Fruit fly (Drosophila melanogaster): ENCODE data around the gene CG43115.
A peak's percentile ranks its signal among the peaks of the same experiment; 100 is the strongest.

Gene CG43115

DNA sequence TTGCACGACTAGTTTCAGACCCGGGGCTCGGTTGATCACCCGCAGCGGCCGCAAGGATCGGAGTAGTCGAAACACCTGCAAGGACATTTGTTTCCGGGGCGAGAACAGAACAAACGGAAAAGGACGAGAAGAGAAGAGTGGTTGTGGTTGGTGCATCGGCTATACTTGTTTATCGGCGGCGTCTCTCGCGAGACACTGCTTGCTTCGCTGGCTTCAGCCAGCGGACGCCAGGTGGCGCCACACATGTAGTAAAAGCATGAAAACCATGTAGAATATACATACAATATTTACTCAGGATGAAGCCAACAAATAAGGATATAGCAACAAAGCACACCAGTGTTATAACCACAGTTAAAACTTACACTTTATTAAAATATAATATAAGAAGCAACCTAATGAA, 43.7 kb upstream of the CG43115 start (continued):
- TF ChIP-seq HLH54F (GFP tag; optimal IDR thresholded peaks at IDR 0.05): no peak
- peak; percentile 45; the same call in 1 of the 2 replicates for TF ChIP-seq CG4730 (GFP tag; IDR thresholded peaks at IDR 0.05)
- TF ChIP-seq chn (GFP tag; optimal IDR thresholded peaks at IDR 0.05): peak; percentile 6
- TF ChIP-seq CG12769 (tag; optimal IDR thresholded peaks at IDR 0.05): no peak
- TF ChIP-seq CG6791 (GFP tag; IDR thresholded peaks at IDR 0.05; ENCODE audit: partially characterized antibody): 0 out of 3 replicates have a peak, but pooled peaks have one; percentile 60
- peak; percentile 64 for TF ChIP-seq Xbp1 (GFP tag; optimal IDR thresholded peaks at IDR 0.05)
- peak; percentile 98 for TF ChIP-seq CG14965 (GFP tag; optimal IDR thresholded peaks at IDR 0.05; ENCODE audit: borderline replicate concordance)
- TF ChIP-seq br (optimal IDR thresholded peaks at IDR 0.05): no peak
- no peak for TF ChIP-seq luna (GFP tag; optimal IDR thresholded peaks at IDR 0.05)
- TF ChIP-seq CG17612 (GFP tag; IDR thresholded peaks at IDR 0.05): no peak
- TF ChIP-seq CG11093 (GFP tag; IDR thresholded peaks at IDR 0.05): no peak
- TF ChIP-seq Hand (GFP tag; optimal IDR thresholded peaks at IDR 0.05): no peak
- no peak for TF ChIP-seq Fer2 (tag; optimal IDR thresholded peaks at IDR 0.05)
- TF ChIP-seq tio (GFP tag; optimal IDR thresholded peaks at IDR 0.05): no peak
- TF ChIP-seq CG10979 (tag; optimal IDR thresholded peaks at IDR 0.05): peak; percentile 38
- TF ChIP-seq CG32767 (GFP tag; IDR thresholded peaks at IDR 0.05): no peak
- TF ChIP-seq HLHmδ (GFP tag; optimal IDR thresholded peaks at IDR 0.05): no peak
- no peak for TF ChIP-seq pan (optimal IDR thresholded peaks at IDR 0.05)
- peak in 1 of 2 experiments; percentile 58 for TF ChIP-seq pan (GFP tag; optimal IDR thresholded peaks at IDR 0.05 in 1 of 2, IDR thresholded peaks at IDR 0.05 in 1 of 2)
- TF ChIP-seq Xrp1 (GFP tag; IDR thresholded peaks at IDR 0.05): peak; percentile 67
- TF ChIP-seq CG8388 (GFP tag; optimal IDR thresholded peaks at IDR 0.05): peak; percentile 1
- peak; percentile 96 for TF ChIP-seq CG31365 (tag; optimal IDR thresholded peaks at IDR 0.05)
- TF ChIP-seq CG17568 (GFP tag; optimal IDR thresholded peaks at IDR 0.05): no peak
- TF ChIP-seq Tbp (GFP tag; optimal IDR thresholded peaks at IDR 0.05): no peak
- TF ChIP-seq CG10321 (GFP tag; IDR thresholded peaks at IDR 0.05): no peak
- TF ChIP-seq klu (GFP tag; IDR thresholded peaks at IDR 0.05): peak; percentile 34; the same call in 1 of the 2 replicates
- no peak for TF ChIP-seq CG10565 (GFP tag; optimal IDR thresholded peaks at IDR 0.05)
- peak; percentile 79; the same call in 2 of the 3 replicates for TF ChIP-seq CG6175 (GFP tag; IDR thresholded peaks at IDR 0.05)
- TF ChIP-seq row (GFP tag; IDR thresholded peaks at IDR 0.05): no peak
- TF ChIP-seq Doc2 (GFP tag; IDR thresholded peaks at IDR 0.05): no peak
- TF ChIP-seq B-H1 (GFP tag; IDR thresholded peaks at IDR 0.05): no peak
- TF ChIP-seq wek (GFP tag; optimal IDR thresholded peaks at IDR 0.05): no peak
- no peak for TF ChIP-seq dm (GFP tag; optimal IDR thresholded peaks at IDR 0.05)
- no peak; the same call in 1 of the 2 replicates for TF ChIP-seq toy (GFP tag; IDR thresholded peaks at IDR 0.05)
- TF ChIP-seq Drgx (GFP tag; IDR thresholded peaks at IDR 0.05): no peak
- TF ChIP-seq CG18011 (GFP tag; optimal IDR thresholded peaks at IDR 0.05): no peak
- TF ChIP-seq Scr (GFP tag; IDR thresholded peaks at IDR 0.05; ENCODE audit: partially characterized antibody): no peak
- TF ChIP-seq fd3F (GFP tag; optimal IDR thresholded peaks at IDR 0.05): no peak
- TF ChIP-seq CG2889 (GFP tag; IDR thresholded peaks at IDR 0.05): no peak
- no peak for TF ChIP-seq CG2120 (GFP tag; optimal IDR thresholded peaks at IDR 0.05)
- no peak for TF ChIP-seq Side (GFP tag; optimal IDR thresholded peaks at IDR 0.05)
- no peak for TF ChIP-seq pfk (GFP tag; optimal IDR thresholded peaks at IDR 0.05)
- 0 out of 2 replicates have a peak, but pooled peaks have one; percentile 22 for TF ChIP-seq CG14014 (GFP tag; IDR thresholded peaks at IDR 0.05)
- TF ChIP-seq Hsf (GFP tag; optimal IDR thresholded peaks at IDR 0.05): no peak
- no peak for TF ChIP-seq CG15269 (tag; optimal IDR thresholded peaks at IDR 0.05)
- no peak for TF ChIP-seq Poxn (GFP tag; IDR thresholded peaks at IDR 0.05)
- no peak for TF ChIP-seq CG4707 (GFP tag; optimal IDR thresholded peaks at IDR 0.05)
- no peak for TF ChIP-seq z (GFP tag; IDR thresholded peaks at IDR 0.05)
- TF ChIP-seq Nf-YA (GFP tag; IDR thresholded peaks at IDR 0.05): no peak
- no peak for TF ChIP-seq slp2 (GFP tag; optimal IDR thresholded peaks at IDR 0.05)
- TF ChIP-seq CkIIα-i1 (GFP tag; IDR thresholded peaks at IDR 0.05): no peak
- TF ChIP-seq CG4424 (GFP tag; optimal IDR thresholded peaks at IDR 0.05): peak; percentile 50

All from whole organism, embryonic.